Fruit fly (Drosophila melanogaster) whole organism, embryonic: ENCODE measurements around the gene asf1.

Source experiments
- Blimp-1 ChIP-seq: fragments of 200-800 bp; sonication (Bioruptor generic); optimal IDR thresholded peaks from 3 replicates; lab custom pipeline; 2018; ENCODE audit warnings: missing biosample characterization, missing genetic modification characterization, mild to moderate bottlenecking, moderate library complexity, missing genetic modification reagents
- CG10431 ChIP-seq: fragments of 200-800 bp; sonication (Bioruptor generic); optimal IDR thresholded peaks from 3 replicates; lab custom pipeline; 2018; ENCODE audit warnings: missing biosample characterization, mild to moderate bottlenecking, missing genetic modification characterization
- CG10462 ChIP-seq: fragments of 200-800 bp; sonication (Bioruptor generic); optimal IDR thresholded peaks from 2 replicates; lab custom pipeline; 2016; ENCODE audit warnings: missing biosample characterization, missing genetic modification characterization
- CG11695 ChIP-seq: fragments of 200-800 bp; sonication (Bioruptor generic); IDR thresholded peaks from 3 replicates; pipeline ENCODE4 v1.3.6; 2022; ENCODE audit warnings: missing biosample characterization, missing genetic modification characterization
- CG12659 ChIP-seq: fragments of 200-800 bp; sonication (Bioruptor generic); optimal IDR thresholded peaks from 3 replicates; lab custom pipeline; 2017; ENCODE audit warnings: mild to moderate bottlenecking, missing biosample characterization, missing genetic modification reagents, missing genetic modification characterization
- CG13424 ChIP-seq: fragments of 200-800 bp; sonication (Bioruptor generic); optimal IDR thresholded peaks from 2 replicates; lab custom pipeline; 2019; ENCODE audit warnings: missing biosample characterization, mild to moderate bottlenecking, missing genetic modification characterization, moderate library complexity
- CG13624 ChIP-seq: fragments of 200-800 bp; sonication (Bioruptor generic); optimal IDR thresholded peaks from 2 replicates; lab custom pipeline; 2016; ENCODE audit warnings: missing biosample characterization, missing genetic modification characterization
- CG14667 ChIP-seq: fragments of 200-800 bp; sonication (Bioruptor generic); IDR thresholded peaks from 2 replicates; pipeline ENCODE4 v1.3.6; 2022; ENCODE audit warnings: missing biosample characterization, missing genetic modification characterization
- CG15011 ChIP-seq: fragments of 200-800 bp; sonication (Bioruptor generic); optimal IDR thresholded peaks from 3 replicates; lab custom pipeline; 2018; ENCODE audit warnings: missing biosample characterization, mild to moderate bottlenecking, missing genetic modification characterization
- CG15514 ChIP-seq: fragments of 200-800 bp; sonication (Bioruptor generic); optimal IDR thresholded peaks from 3 replicates; lab custom pipeline; 2017; ENCODE audit warnings: missing biosample characterization, missing genetic modification characterization, mild to moderate bottlenecking, moderate library complexity, missing genetic modification reagents
- CG1647 ChIP-seq: fragments of 200-800 bp; sonication (Bioruptor generic); optimal IDR thresholded peaks from 3 replicates; lab custom pipeline; 2016; ENCODE audit warnings: missing biosample characterization, missing genetic modification characterization
- CG16815 ChIP-seq: fragments of 200-800 bp; sonication (Bioruptor generic); optimal IDR thresholded peaks from 3 replicates; lab custom pipeline; 2017; ENCODE audit warnings: missing biosample characterization, mild to moderate bottlenecking, missing genetic modification characterization
- CG17829 ChIP-seq: fragments of 200-800 bp; optimal IDR thresholded peaks from 2 replicates; lab custom pipeline; 2019; ENCODE audit warnings: missing biosample characterization, mild to moderate bottlenecking, missing genetic modification characterization, moderate library complexity
- CG18476 ChIP-seq: fragments of 200-800 bp; sonication (Bioruptor generic); optimal IDR thresholded peaks from 2 replicates; lab custom pipeline; 2016; ENCODE audit warnings: missing biosample characterization, mild to moderate bottlenecking, missing genetic modification characterization
- CG2120 ChIP-seq: fragments of 200-800 bp; sonication (Bioruptor generic); optimal IDR thresholded peaks from 3 replicates; lab custom pipeline; 2016; ENCODE audit warnings: missing biosample characterization, missing genetic modification characterization
- CG2678 ChIP-seq: fragments of 200-800 bp; sonication (Bioruptor generic); optimal IDR thresholded peaks from 3 replicates; lab custom pipeline; 2019; ENCODE audit warnings: missing biosample characterization, mild to moderate bottlenecking, missing genetic modification characterization, moderate library complexity
- CG30403 ChIP-seq: fragments of 200-800 bp; sonication (Bioruptor generic); optimal IDR thresholded peaks from 3 replicates; lab custom pipeline; 2016; ENCODE audit warnings: missing biosample characterization, missing genetic modification characterization
- CG33557 ChIP-seq: fragments of 200-800 bp; sonication (Bioruptor generic); optimal IDR thresholded peaks from 2 replicates; lab custom pipeline; 2019; ENCODE audit warnings: missing biosample characterization, mild to moderate bottlenecking, missing genetic modification characterization, moderate library complexity
- CG3838 ChIP-seq: fragments of 200-800 bp; sonication (Bioruptor generic); optimal IDR thresholded peaks from 3 replicates; lab custom pipeline; 2016; ENCODE audit warnings: missing biosample characterization, missing genetic modification characterization
- CG5953 ChIP-seq: fragments of 200-800 bp; sonication (Bioruptor generic); IDR thresholded peaks from 2 replicates; pipeline ENCODE4 v1.3.6; 2022; ENCODE audit warnings: missing biosample characterization, missing genetic modification characterization
- CG7987 ChIP-seq: fragments of 200-800 bp; sonication (Bioruptor generic); optimal IDR thresholded peaks from 2 replicates; lab custom pipeline; 2018; ENCODE audit warnings: missing biosample characterization, mild to moderate bottlenecking, missing genetic modification characterization, moderate library complexity
- CG8089 ChIP-seq: fragments of 200-800 bp; sonication (Bioruptor generic); optimal IDR thresholded peaks from 3 replicates; lab custom pipeline; 2016; ENCODE audit warnings: missing biosample characterization, missing genetic modification characterization
- Eip74EF ChIP-seq, 2 experiments: fragments of 200-800 bp in 1 of 2; fragments of >200 bp in 1 of 2; sonication (Bioruptor generic) in 1 of 2; optimal IDR thresholded peaks; 2 replicates each; lab custom pipeline; 2017 to 2019; ENCODE audit warnings: missing biosample characterization in 2 of 2, missing genetic modification characterization in 2 of 2, mild to moderate bottlenecking in 1 of 2, moderate library complexity in 1 of 2
- HLH3B ChIP-seq: fragments of 200-800 bp; sonication (Bioruptor generic); IDR thresholded peaks from 2 replicates; pipeline ENCODE4 v1.3.6; 2022; ENCODE audit warnings: missing biosample characterization, missing genetic modification characterization
- Lhr ChIP-seq: fragments of 200-800 bp; sonication (Bioruptor generic); optimal IDR thresholded peaks from 3 replicates; lab custom pipeline; 2017; ENCODE audit warnings: mild to moderate bottlenecking, missing biosample characterization, missing genetic modification reagents, missing genetic modification characterization
- Nf-YC ChIP-seq: fragments of 200-800 bp; optimal IDR thresholded peaks from 3 replicates; lab custom pipeline; 2019; ENCODE audit warnings: missing biosample characterization, mild to moderate bottlenecking, missing genetic modification characterization, moderate library complexity
- Rx ChIP-seq: fragments of 200-800 bp; sonication (Bioruptor generic); IDR thresholded peaks from 2 replicates; pipeline ENCODE4 v1.3.6; 2022; ENCODE audit warnings: missing biosample characterization, missing genetic modification characterization
- bigmax ChIP-seq: fragments of 200-800 bp; sonication (Bioruptor generic); optimal IDR thresholded peaks from 2 replicates; lab custom pipeline; 2018; ENCODE audit warnings: missing biosample characterization, mild to moderate bottlenecking, missing genetic modification characterization
- caup ChIP-seq: fragments of 200-800 bp; sonication (Bioruptor generic); optimal IDR thresholded peaks from 3 replicates; lab custom pipeline; 2017; ENCODE audit warnings: missing biosample characterization, mild to moderate bottlenecking, missing genetic modification characterization, moderate library complexity; ENCODE audit not compliant: severe bottlenecking
- dmrt11E ChIP-seq: fragments of 200-800 bp; sonication (Bioruptor generic); optimal IDR thresholded peaks from 3 replicates; lab custom pipeline; 2018; ENCODE audit warnings: missing biosample characterization, mild to moderate bottlenecking, missing genetic modification characterization, moderate library complexity
- dysf ChIP-seq: fragments of 200-800 bp; sonication (Bioruptor generic); IDR thresholded peaks from 3 replicates; pipeline ENCODE4 v1.3.6; 2022; ENCODE audit warnings: missing biosample characterization, missing genetic modification characterization
- ewg ChIP-seq: fragments of 200-800 bp; sonication (Bioruptor generic); optimal IDR thresholded peaks from 3 replicates; lab custom pipeline; 2017; ENCODE audit warnings: mild to moderate bottlenecking, missing biosample characterization, missing genetic modification reagents, missing genetic modification characterization
- fd3F ChIP-seq: fragments of 200-800 bp; sonication (Bioruptor generic); optimal IDR thresholded peaks from 2 replicates; lab custom pipeline; 2018; ENCODE audit warnings: missing biosample characterization, mild to moderate bottlenecking, missing genetic modification characterization, moderate library complexity
- fu2 ChIP-seq: fragments of 200-800 bp; sonication (Bioruptor generic); optimal IDR thresholded peaks from 2 replicates; lab custom pipeline; 2016; ENCODE audit warnings: missing biosample characterization, missing genetic modification characterization
- insv ChIP-seq, 2 experiments: fragments of 200-800 bp; sonication (Bioruptor generic); optimal IDR thresholded peaks; 3 replicates each; lab custom pipeline; 2016 to 2018; ENCODE audit warnings: missing biosample characterization in 2 of 2, missing genetic modification characterization in 2 of 2
- kah ChIP-seq: fragments of 200-800 bp; sonication (Bioruptor generic); optimal IDR thresholded peaks from 2 replicates; lab custom pipeline; 2018; ENCODE audit warnings: missing biosample characterization, mild to moderate bottlenecking, missing genetic modification characterization
- odd ChIP-seq: fragments of 200-800 bp; sonication (Bioruptor generic); optimal IDR thresholded peaks from 2 replicates; lab custom pipeline; 2017; ENCODE audit warnings: missing biosample characterization, mild to moderate bottlenecking, missing genetic modification characterization
- otp ChIP-seq: fragments of 200-800 bp; sonication (Bioruptor generic); IDR thresholded peaks from 3 replicates; pipeline ENCODE4, ENCODE4 v1.3.6; 2022; ENCODE audit warnings: missing biosample characterization, missing genetic modification characterization
- pan ChIP-seq, 4 experiments: fragments of >200 bp in 3 of 4; fragments of 200-800 bp in 1 of 4; sonication (Bioruptor generic) in 1 of 4; optimal IDR thresholded peaks in 3 of 4; IDR thresholded peaks in 1 of 4; 2 replicates each; pipeline versions ENCODE4 v1.3.6 to Lab custom; 2017 to 2022; ENCODE audit warnings: missing biosample characterization in 2 of 4, missing genetic modification characterization in 2 of 4, mixed read lengths in 1 of 4
- seq ChIP-seq: fragments of 200-800 bp; sonication (Bioruptor generic); IDR thresholded peaks from 2 replicates; pipeline ENCODE4 v1.3.6; 2022; ENCODE audit warnings: missing biosample characterization, missing genetic modification characterization
- sim ChIP-seq: fragments of 200-800 bp; sonication (Bioruptor generic); IDR thresholded peaks from 2 replicates; pipeline ENCODE4 v1.3.6; 2022; ENCODE audit warnings: missing biosample characterization, missing genetic modification characterization
- sisA ChIP-seq: fragments of 200-800 bp; sonication (Bioruptor generic); IDR thresholded peaks from 2 replicates; pipeline ENCODE4 v1.3.6; 2022; ENCODE audit warnings: missing biosample characterization, missing genetic modification characterization
- stwl ChIP-seq: fragments of 200-800 bp; sonication (Bioruptor generic); optimal IDR thresholded peaks from 3 replicates; lab custom pipeline; 2018; ENCODE audit warnings: missing biosample characterization, mild to moderate bottlenecking, missing genetic modification characterization, moderate library complexity
- twi ChIP-seq: fragments of 200-800 bp; optimal IDR thresholded peaks from 2 replicates; lab custom pipeline; 2019; ENCODE audit warnings: missing biosample characterization, mild to moderate bottlenecking, missing genetic modification characterization, moderate library complexity
- vnd ChIP-seq: fragments of 200-800 bp; sonication (Bioruptor generic); IDR thresholded peaks from 3 replicates; pipeline ENCODE4 v1.3.6; 2022; ENCODE audit warnings: missing biosample characterization, missing genetic modification characterization; ENCODE audit not compliant: partially characterized antibody
- wor ChIP-seq: fragments of 200-800 bp; sonication (Bioruptor generic); IDR thresholded peaks from 2 replicates; pipeline ENCODE4 v1.3.6; 2022; ENCODE audit warnings: missing biosample characterization, missing genetic modification characterization
- zen2 ChIP-seq: fragments of 200-800 bp; sonication (Bioruptor generic); IDR thresholded peaks from 3 replicates; pipeline ENCODE4 v1.3.6; 2022; ENCODE audit warnings: missing biosample characterization, missing genetic modification characterization; ENCODE audit not compliant: partially characterized antibody
- zfh1 ChIP-seq: fragments of 200-800 bp; sonication (Bioruptor generic); IDR thresholded peaks from 3 replicates; pipeline ENCODE4 v1.3.6; 2022; ENCODE audit warnings: missing biosample characterization, missing genetic modification characterization

The asf1 gene

dm6 chr3L:19655923-19656322 is 37.2 kb downstream of the asf1 start:
- TF ChIP-seq zen2: no peak
- no peak for TF ChIP-seq CG3838
- peak; percentile 8 for TF ChIP-seq CG2120 (GFP tag; lab: Kevin White, UChicago)
- peak; percentile 65 for TF ChIP-seq CG13424 (tag; lab: Kevin White, UChicago)
- peak; percentile 72 for TF ChIP-seq dysf (GFP tag; lab: Robert Waterston, UW)
- TF ChIP-seq twi (tag; lab: Kevin White, UChicago): peak; percentile 42
- peak; percentile 63 for TF ChIP-seq sisA (GFP tag; lab: Robert Waterston, UW)
- TF ChIP-seq CG5953 (GFP tag; lab: Robert Waterston, UW): peak; percentile 17; the same call in 1 of the 2 replicates
- no peak for TF ChIP-seq CG16815 (GFP tag; lab: Kevin White, UChicago)
- peak; percentile 5 for TF ChIP-seq CG18476
- peak; percentile 3 for TF ChIP-seq CG15011
- TF ChIP-seq HLH3B (GFP tag; lab: Robert Waterston, UW): peak; percentile 72
- TF ChIP-seq Blimp-1: peak; percentile 64
- TF ChIP-seq CG14667 (GFP tag; lab: Robert Waterston, UW): 0 out of 2 replicates have a peak, but pooled peaks have one; percentile 12
- TF ChIP-seq dmrt11E (tag; lab: Kevin White, UChicago): peak; percentile 67
- TF ChIP-seq Eip74EF (GFP tag; optimal IDR thresholded peaks at IDR 0.05; lab: Kevin White, UChicago): no peak
- TF ChIP-seq CG30403 (GFP tag; lab: Kevin White, UChicago): peak; percentile 55
- TF ChIP-seq fd3F (GFP tag; lab: Kevin White, UChicago): no peak
- peak; percentile 22 for TF ChIP-seq Nf-YC (tag; lab: Kevin White, UChicago)
- TF ChIP-seq CG1647: peak; percentile 8
- no peak for TF ChIP-seq stwl (tag; lab: Kevin White, UChicago)
- peak; percentile 4 for TF ChIP-seq CG15514 (GFP tag; lab: Kevin White, UChicago)
- TF ChIP-seq CG2678 (tag; lab: Kevin White, UChicago): peak; percentile 72
- peak; percentile 13 for TF ChIP-seq CG13624 (GFP tag; lab: Kevin White, UChicago)
- TF ChIP-seq CG7987 (GFP tag; lab: Kevin White, UChicago): peak; percentile 27
- 0 out of 2 replicates have a peak, but pooled peaks have one; percentile 12 for TF ChIP-seq sim (GFP tag; lab: Robert Waterston, UW)
- TF ChIP-seq Lhr: peak; percentile 21
- TF ChIP-seq zfh1 (GFP tag; lab: Robert Waterston, UW): 0 out of 3 replicates have a peak, but pooled peaks have one; percentile 36
- TF ChIP-seq CG8089 (GFP tag; lab: Kevin White, UChicago): peak; percentile 16
- TF ChIP-seq seq (GFP tag; lab: Robert Waterston, UW): 0 out of 2 replicates have a peak, but pooled peaks have one; percentile 19
- TF ChIP-seq bigmax: no peak
- TF ChIP-seq CG11695 (GFP tag; lab: Robert Waterston, UW): 0 out of 3 replicates have a peak, but pooled peaks have one; percentile 50
- peak; percentile 18 for TF ChIP-seq kah (GFP tag; lab: Kevin White, UChicago)
- TF ChIP-seq caup (GFP tag; lab: Kevin White, UChicago): peak; percentile 34
- peak; percentile 68 for TF ChIP-seq wor
- no peak for TF ChIP-seq fu2 (GFP tag; lab: Kevin White, UChicago)
- peak; percentile 35 for TF ChIP-seq ewg (GFP tag; lab: Kevin White, UChicago)
- peak; percentile 36 for TF ChIP-seq odd
- no peak for TF ChIP-seq otp (GFP tag; lab: Robert Waterston, UW)
- no peak for TF ChIP-seq pan (optimal IDR thresholded peaks at IDR 0.05; lab: Kevin White, UChicago)
- TF ChIP-seq pan (GFP tag; optimal IDR thresholded peaks at IDR 0.05 in 1 of 2, IDR thresholded peaks at IDR 0.05 in 1 of 2): peak in 1 of 2 experiments; percentile 48
- peak; percentile 29 for TF ChIP-seq CG12659
- TF ChIP-seq CG10462 (GFP tag; lab: Kevin White, UChicago): peak; percentile 16
- no peak for TF ChIP-seq vnd (GFP tag; lab: Robert Waterston, UW)
- TF ChIP-seq Rx (GFP tag; lab: Robert Waterston, UW): 0 out of 2 replicates have a peak, but pooled peaks have one; percentile 15
- peak; percentile 61 for TF ChIP-seq CG17829
- TF ChIP-seq CG33557 (GFP tag; lab: Kevin White, UChicago): peak; percentile 60
- TF ChIP-seq insv (GFP tag; optimal IDR thresholded peaks at IDR 0.05; lab: Kevin White, UChicago): peak in 1 of 2 experiments; percentile 74
- peak; percentile 7 for TF ChIP-seq CG10431 (GFP tag; lab: Kevin White, UChicago)
